Worm (Caenorhabditis elegans) whole organism, late embryonic: Measurements from ENCODE around the gene amt-4.
A peak's percentile ranks its signal among the peaks of the same experiment; 100 is the strongest.

Experiments
- C38D4.7 ChIP-seq: fragments of 200-800 bp; sonication (Bioruptor generic); optimal IDR thresholded peaks from 2 replicates; lab custom pipeline; 2018; ENCODE audit warnings: mild to moderate bottlenecking, missing genetic modification characterization, moderate library complexity, missing compliant biosample characterization
- K09A11.1 ChIP-seq: sonication (generic microtip); optimal IDR thresholded peaks from 2 replicates; lab custom pipeline; 2017; ENCODE audit warnings: antibody characterized with exemption, mild to moderate bottlenecking, missing genetic modification characterization, missing compliant biosample characterization; ENCODE audit not compliant: insufficient read depth
- T23F11.4 ChIP-seq: fragments of 200-800 bp; sonication (Bioruptor generic); optimal IDR thresholded peaks from 2 replicates; lab custom pipeline; 2018; ENCODE audit warnings: mild to moderate bottlenecking, missing genetic modification characterization, missing compliant biosample characterization
- Y22D7AL.16 ChIP-seq: sonication (generic microtip); optimal IDR thresholded peaks from 2 replicates; lab custom pipeline; 2016; ENCODE audit warnings: missing genetic modification characterization, missing compliant biosample characterization
- ahr-1 ChIP-seq: sonication (generic microtip); optimal IDR thresholded peaks from 2 replicates; lab custom pipeline; 2016; ENCODE audit warnings: missing genetic modification characterization, missing compliant biosample characterization
- ceh-14 ChIP-seq: sonication (generic microtip); optimal IDR thresholded peaks from 2 replicates; lab custom pipeline; 2016; ENCODE audit warnings: missing genotype, missing genetic modification characterization, missing compliant biosample characterization
- ceh-18 ChIP-seq: sonication (generic microtip); optimal IDR thresholded peaks from 2 replicates; lab custom pipeline; 2016; ENCODE audit warnings: missing genetic modification characterization, missing compliant biosample characterization
- ceh-19 ChIP-seq: fragments of 200-800 bp; sonication (Bioruptor generic); optimal IDR thresholded peaks from 2 replicates; lab custom pipeline; 2018; ENCODE audit warnings: mild to moderate bottlenecking, missing genetic modification characterization, missing compliant biosample characterization
- ceh-2 ChIP-seq: sonication (generic microtip); optimal IDR thresholded peaks from 2 replicates; lab custom pipeline; 2016; ENCODE audit warnings: missing genotype, missing genetic modification characterization, missing compliant biosample characterization
- ceh-22 ChIP-seq: sonication (generic microtip); optimal IDR thresholded peaks from 2 replicates; lab custom pipeline; 2017; ENCODE audit warnings: missing biosample characterization, missing genetic modification characterization
- ceh-24 ChIP-seq: sonication (generic microtip); optimal IDR thresholded peaks from 2 replicates; lab custom pipeline; 2016; ENCODE audit warnings: mild to moderate bottlenecking, missing genetic modification characterization, missing compliant biosample characterization
- ceh-31 ChIP-seq: sonication (generic microtip); optimal IDR thresholded peaks from 2 replicates; lab custom pipeline; 2016; ENCODE audit warnings: missing genetic modification characterization, missing compliant biosample characterization
- ceh-34 ChIP-seq: sonication (generic microtip); optimal IDR thresholded peaks from 2 replicates; lab custom pipeline; 2016; ENCODE audit warnings: mild to moderate bottlenecking, missing genetic modification characterization, missing compliant biosample characterization
- ceh-45 ChIP-seq: fragments of 200-800 bp; sonication (Bioruptor generic); IDR thresholded peaks from 2 replicates; pipeline ENCODE4 v1.3.6; 2022; ENCODE audit warnings: missing genetic modification reagents, missing genetic modification characterization, missing compliant biosample characterization
- ceh-48 ChIP-seq: sonication (generic microtip); optimal IDR thresholded peaks from 2 replicates; lab custom pipeline; 2016; ENCODE audit warnings: missing genetic modification characterization, inconsistent platforms, missing compliant biosample characterization
- ceh-6 ChIP-seq: fragments of 200-800 bp; sonication (Bioruptor generic); optimal IDR thresholded peaks from 2 replicates; lab custom pipeline; 2018; ENCODE audit warnings: mild to moderate bottlenecking, missing genetic modification characterization, missing compliant biosample characterization
- dmd-4 ChIP-seq: sonication (generic microtip); optimal IDR thresholded peaks from 2 replicates; lab custom pipeline; 2016; ENCODE audit warnings: borderline replicate concordance, missing genetic modification characterization, missing compliant biosample characterization
- dve-1 ChIP-seq: sonication (generic microtip); optimal IDR thresholded peaks from 2 replicates; lab custom pipeline; 2017; ENCODE audit warnings: antibody characterized with exemption, mild to moderate bottlenecking, missing genetic modification characterization, missing compliant biosample characterization
- elt-2 ChIP-seq: sonication (generic microtip); optimal IDR thresholded peaks from 2 replicates; lab custom pipeline; 2016; ENCODE audit warnings: missing genetic modification reagents, missing genetic modification characterization, missing compliant biosample characterization
- elt-4 ChIP-seq: sonication (generic microtip); optimal IDR thresholded peaks from 2 replicates; lab custom pipeline; 2016; ENCODE audit warnings: missing genetic modification characterization, missing compliant biosample characterization
- eyg-1 ChIP-seq: sonication (generic microtip); optimal IDR thresholded peaks from 2 replicates; lab custom pipeline; 2016; ENCODE audit warnings: missing genotype, missing genetic modification characterization, missing compliant biosample characterization
- fax-1 ChIP-seq: sonication (generic microtip); optimal IDR thresholded peaks from 2 replicates; lab custom pipeline; 2016; ENCODE audit warnings: missing genotype, missing genetic modification characterization, missing compliant biosample characterization
- fkh-6 ChIP-seq: sonication (generic microtip); optimal IDR thresholded peaks from 2 replicates; lab custom pipeline; 2016; ENCODE audit warnings: missing genetic modification characterization, missing compliant biosample characterization
- hlh-13 ChIP-seq: fragments of 200-800 bp; sonication (Bioruptor generic); optimal IDR thresholded peaks from 2 replicates; lab custom pipeline; 2018; ENCODE audit warnings: mild to moderate bottlenecking, missing genetic modification characterization, missing compliant biosample characterization
- hlh-30 ChIP-seq: sonication (generic microtip); optimal IDR thresholded peaks from 2 replicates; lab custom pipeline; 2017; ENCODE audit warnings: antibody characterized with exemption, missing genetic modification characterization, missing compliant biosample characterization; ENCODE audit not compliant: insufficient read depth
- lim-6 ChIP-seq: sonication (generic microtip); optimal IDR thresholded peaks from 2 replicates; lab custom pipeline; 2016; ENCODE audit warnings: missing genetic modification characterization, missing compliant biosample characterization
- madf-2 ChIP-seq: sonication (generic microtip); optimal IDR thresholded peaks from 2 replicates; lab custom pipeline; 2017; ENCODE audit warnings: missing genetic modification characterization, missing compliant biosample characterization
- mec-3 ChIP-seq: sonication (generic microtip); optimal IDR thresholded peaks from 2 replicates; lab custom pipeline; 2016; ENCODE audit warnings: borderline replicate concordance, missing genetic modification characterization, missing compliant biosample characterization
- nfya-1 ChIP-seq: sonication (generic microtip); optimal IDR thresholded peaks from 2 replicates; lab custom pipeline; 2017; ENCODE audit warnings: missing genetic modification characterization, mild to moderate bottlenecking, missing compliant biosample characterization, antibody characterized with exemption, moderate library complexity
- nhr-11 ChIP-seq: fragments of 150-350 bp; optimal IDR thresholded peaks from 2 replicates; lab custom pipeline; 2014; ENCODE audit warnings: missing biosample characterization, missing genetic modification characterization
- pat-9 ChIP-seq: fragments of 200-800 bp; sonication (Bioruptor generic); optimal IDR thresholded peaks from 2 replicates; lab custom pipeline; 2018; ENCODE audit warnings: mild to moderate bottlenecking, missing genetic modification characterization, moderate library complexity, missing compliant biosample characterization
- pax-1 ChIP-seq: fragments of 150-350 bp; optimal IDR thresholded peaks from 2 replicates; lab custom pipeline; 2014; ENCODE audit warnings: missing biosample characterization, missing genetic modification characterization
- pha-2 ChIP-seq: sonication (generic microtip); optimal IDR thresholded peaks from 2 replicates; lab custom pipeline; 2017; ENCODE audit warnings: mild to moderate bottlenecking, missing genetic modification characterization, missing compliant biosample characterization
- pha-4 ChIP-seq: fragments of 150-350 bp; optimal IDR thresholded peaks from 2 replicates; lab custom pipeline; 2018; ENCODE audit warnings: missing biosample characterization, missing genetic modification reagents, missing genetic modification characterization
- ref-2 ChIP-seq: sonication (generic microtip); optimal IDR thresholded peaks from 2 replicates; lab custom pipeline; 2016; ENCODE audit warnings: missing genetic modification characterization, missing compliant biosample characterization
- sdc-2 ChIP-seq: sonication (generic microtip); optimal IDR thresholded peaks from 2 replicates; lab custom pipeline; 2016; ENCODE audit warnings: missing genotype, missing genetic modification characterization, missing compliant biosample characterization
- syd-9 ChIP-seq: sonication (generic microtip); optimal IDR thresholded peaks from 2 replicates; lab custom pipeline; 2016; ENCODE audit warnings: mild to moderate bottlenecking, missing genetic modification characterization, moderate library complexity, missing compliant biosample characterization
- tbx-2 ChIP-seq: sonication (generic microtip); optimal IDR thresholded peaks from 2 replicates; lab custom pipeline; 2016; ENCODE audit warnings: missing genetic modification characterization, missing compliant biosample characterization
- tbx-7 ChIP-seq: sonication (generic microtip); optimal IDR thresholded peaks from 2 replicates; lab custom pipeline; 2016; ENCODE audit warnings: missing genotype, missing genetic modification characterization, missing compliant biosample characterization
- unc-86 ChIP-seq: sonication (generic microtip); optimal IDR thresholded peaks from 2 replicates; lab custom pipeline; 2016; ENCODE audit warnings: missing genetic modification characterization, missing compliant biosample characterization
- ztf-16 ChIP-seq: sonication (generic microtip); optimal IDR thresholded peaks from 2 replicates; lab custom pipeline; 2017; ENCODE audit warnings: missing genetic modification characterization, missing compliant biosample characterization

amt-4 gene

ce11 chrX:4564717-4565316 is at the start of gene amt-4:
amt-4 (plus strand) TSS chrX:4565302.
- TF ChIP-seq dve-1 = no peak
- TF ChIP-seq elt-2 (tag; lab: Kevin White, UChicago) = peak; percentile 50

ce11 chrX:4516758-4517157 is 48.3 kb upstream of the amt-4 start:
- TF ChIP-seq ceh-31 (tag; lab: Kevin White, UChicago) = no peak
- TF ChIP-seq pat-9 (tag; lab: Kevin White, UChicago) = no peak
- TF ChIP-seq Y22D7AL.16 (tag; lab: Kevin White, UChicago) = no peak
- TF ChIP-seq ref-2 (tag; lab: Kevin White, UChicago) = no peak
- TF ChIP-seq hlh-30 (tag; lab: Kevin White, UChicago) = no peak
- no peak for TF ChIP-seq ceh-34 (tag; lab: Kevin White, UChicago)

DNA sequence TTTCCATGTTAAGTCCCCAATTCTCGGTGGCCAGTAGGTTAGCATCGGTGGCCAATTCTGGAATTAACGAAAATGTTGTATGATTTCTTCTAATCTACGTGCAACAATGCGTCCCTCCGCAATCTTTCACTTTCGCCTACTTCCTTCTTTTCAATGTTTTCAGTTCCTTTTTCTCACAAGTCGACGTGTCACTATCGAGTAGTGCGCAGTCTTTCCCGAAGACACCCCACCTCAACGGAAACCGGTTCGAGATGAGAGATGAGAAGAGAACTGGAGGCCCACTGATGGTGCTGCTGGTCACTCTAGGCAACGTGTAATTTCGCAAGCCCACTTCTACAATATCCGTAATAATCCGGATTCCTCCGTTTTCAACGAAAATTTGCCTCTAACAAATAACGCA is 45.1 kb upstream of the amt-4 start:
- TF ChIP-seq ceh-45 (GFP tag; lab: Robert Waterston, UW) = no peak
- TF ChIP-seq fkh-6 (tag; lab: Kevin White, UChicago) = no peak
- no peak for TF ChIP-seq tbx-7
- TF ChIP-seq hlh-13 (GFP tag; lab: Kevin White, UChicago) = no peak
- TF ChIP-seq lim-6 (tag; lab: Kevin White, UChicago) = no peak
- TF ChIP-seq pha-2 (tag; lab: Kevin White, UChicago) = no peak
- no peak for TF ChIP-seq nhr-11
- no peak for TF ChIP-seq ceh-24 (tag; lab: Kevin White, UChicago)
- no peak for TF ChIP-seq T23F11.4 (GFP tag; lab: Kevin White, UChicago)

DNA sequence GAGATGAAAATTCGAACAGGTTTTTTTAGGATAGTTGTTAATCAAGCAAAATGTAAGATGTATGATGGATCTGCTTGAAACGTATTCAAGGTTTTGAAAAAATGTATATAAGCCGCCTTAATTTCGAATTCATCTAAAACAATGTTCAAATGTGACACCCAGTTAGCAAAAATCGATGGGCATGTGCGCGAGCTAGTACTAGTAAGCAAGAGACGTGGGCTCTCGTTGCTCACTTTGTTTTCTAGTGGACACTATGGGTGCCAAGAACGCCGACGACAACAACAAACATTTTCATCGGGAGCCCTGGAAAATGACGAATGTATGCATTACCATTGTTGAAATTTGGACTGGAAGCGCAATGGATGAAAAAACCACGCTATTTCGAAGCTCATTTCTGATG is 43.9 kb upstream of the amt-4 start:
- TF ChIP-seq ceh-14 = no peak
- peak; percentile 54 for TF ChIP-seq ceh-48 (tag; lab: Kevin White, UChicago)
- no peak for TF ChIP-seq C38D4.7
- TF ChIP-seq unc-86 (tag; lab: Kevin White, UChicago) = no peak
- TF ChIP-seq Y22D7AL.16 (tag; lab: Kevin White, UChicago) = no peak
- TF ChIP-seq eyg-1 (tag; lab: Kevin White, UChicago) = no peak

ce11 chrX:4521837-4522816 is 43.0 kb upstream of the amt-4 start, which contains the start of gene C07A12.7:
C07A12.7 (minus strand) TSS chrX:4522144.
- TF ChIP-seq fkh-6 (tag; lab: Kevin White, UChicago) (no peak), ceh-22 (no peak), ceh-18 (tag; lab: Kevin White, UChicago) (no peak), dve-1 (no peak), mec-3 (no peak), madf-2 (tag; lab: Kevin White, UChicago) (no peak), pha-4 (tag; lab: Kevin White, UChicago) (no peak), T23F11.4 (GFP tag; lab: Kevin White, UChicago) (no peak), ceh-6 (no peak), ceh-48 (tag; lab: Kevin White, UChicago) (no peak), ceh-19 (GFP tag; lab: Kevin White, UChicago) (no peak), dmd-4 (tag; lab: Kevin White, UChicago) (no peak), K09A11.1 (tag; lab: Kevin White, UChicago) (no peak), fax-1 (no peak), ceh-45 (GFP tag; lab: Robert Waterston, UW) (no peak), ahr-1 (tag; lab: Kevin White, UChicago) (no peak), nfya-1 (tag; lab: Kevin White, UChicago) (peak; percentile 12), tbx-2 (tag; lab: Kevin White, UChicago) (peak; percentile 11), sdc-2 (tag; lab: Kevin White, UChicago) (peak; percentile 2), lim-6 (tag; lab: Kevin White, UChicago) (no peak), pax-1 (tag; lab: Kevin White, UChicago) (no peak), ztf-16 (no peak), ceh-2 (tag; lab: Kevin White, UChicago) (no peak), hlh-30 (tag; lab: Kevin White, UChicago) (no peak), elt-4 (tag; lab: Kevin White, UChicago) (no peak), ref-2 (tag; lab: Kevin White, UChicago) (no peak), syd-9 (tag; lab: Kevin White, UChicago) (no peak)
